Worm (Caenorhabditis elegans) whole organism, mixed stage, embryonic: ENCODE data around the gene pno-1.
A peak's percentile ranks its signal among the peaks of the same experiment; 100 is the strongest.

Source experiments
- M03D4.4 ChIP-seq: sonication (generic microtip); optimal IDR thresholded peaks from 2 replicates; lab custom pipeline; 2017; ENCODE audit warnings: mild to moderate bottlenecking, missing genetic modification characterization, missing compliant biosample characterization
- bed-3 ChIP-seq: fragments of 200-800 bp; sonication (Bioruptor generic); optimal IDR thresholded peaks from 3 replicates; lab custom pipeline; 2018; ENCODE audit warnings: mild to moderate bottlenecking, missing genetic modification characterization, moderate library complexity, missing compliant biosample characterization
- blmp-1 ChIP-seq: fragments of 150-350 bp; optimal IDR thresholded peaks from 2 replicates; lab custom pipeline; 2014; ENCODE audit warnings: missing biosample characterization, missing genetic modification characterization
- ceh-39 ChIP-seq: fragments of 150-350 bp; optimal IDR thresholded peaks from 2 replicates; lab custom pipeline; 2014; ENCODE audit warnings: missing biosample characterization, missing genetic modification characterization
- ceh-43 ChIP-seq: fragments of 200-800 bp; sonication (Bioruptor generic); optimal IDR thresholded peaks from 2 replicates; lab custom pipeline; 2018; ENCODE audit warnings: mild to moderate bottlenecking, missing genetic modification characterization, moderate library complexity, missing compliant biosample characterization
- ceh-83 ChIP-seq: fragments of 200-800 bp; sonication (Bioruptor generic); optimal IDR thresholded peaks from 2 replicates; lab custom pipeline; 2018; ENCODE audit warnings: mild to moderate bottlenecking, missing genetic modification characterization, missing compliant biosample characterization
- ces-1 ChIP-seq: fragments of 150-350 bp; optimal IDR thresholded peaks from 2 replicates; lab custom pipeline; 2014; ENCODE audit warnings: missing biosample characterization, missing genetic modification reagents, missing genetic modification characterization
- cnd-1 ChIP-seq: fragments of 200-800 bp; sonication (Bioruptor generic); optimal IDR thresholded peaks from 2 replicates; lab custom pipeline; 2018; ENCODE audit warnings: mild to moderate bottlenecking, missing genetic modification characterization, missing compliant biosample characterization
- drap-1 ChIP-seq: fragments of 200-800 bp; sonication (Bioruptor generic); optimal IDR thresholded peaks from 3 replicates; lab custom pipeline; 2018; ENCODE audit warnings: mild to moderate bottlenecking, missing genetic modification characterization, missing compliant biosample characterization
- elt-1 ChIP-seq: sonication (generic microtip); optimal IDR thresholded peaks from 2 replicates; lab custom pipeline; 2017; ENCODE audit warnings: missing genetic modification characterization, mild to moderate bottlenecking, missing compliant biosample characterization, antibody characterized with exemption, moderate library complexity, borderline replicate concordance; ENCODE audit not compliant: insufficient read depth
- elt-3 ChIP-seq: fragments of 150-350 bp; optimal IDR thresholded peaks from 2 replicates; lab custom pipeline; 2014; ENCODE audit warnings: missing biosample characterization, missing genetic modification characterization
- flh-1 ChIP-seq: fragments of 200-800 bp; sonication (Bioruptor generic); optimal IDR thresholded peaks from 2 replicates; lab custom pipeline; 2018; ENCODE audit warnings: mild to moderate bottlenecking, missing genetic modification characterization, moderate library complexity, missing compliant biosample characterization
- ham-2 ChIP-seq: fragments of 200-800 bp; sonication (Bioruptor generic); optimal IDR thresholded peaks from 2 replicates; lab custom pipeline; 2018; ENCODE audit warnings: mild to moderate bottlenecking, missing genetic modification characterization, missing compliant biosample characterization
- hlh-1 ChIP-seq: fragments of 150-350 bp; optimal IDR thresholded peaks from 2 replicates; lab custom pipeline; 2014; ENCODE audit warnings: missing biosample characterization, missing genetic modification reagents, missing genetic modification characterization
- lin-13 ChIP-seq: fragments of 150-350 bp; optimal IDR thresholded peaks from 2 replicates; lab custom pipeline; 2014; ENCODE audit warnings: missing biosample characterization, missing genetic modification characterization
- lin-32 ChIP-seq: fragments of 200-800 bp; sonication (Bioruptor generic); optimal IDR thresholded peaks from 2 replicates; lab custom pipeline; 2018; ENCODE audit warnings: mild to moderate bottlenecking, missing genetic modification characterization, missing compliant biosample characterization
- lsy-2 ChIP-seq: fragments of 150-350 bp; optimal IDR thresholded peaks from 2 replicates; lab custom pipeline; 2014; ENCODE audit warnings: missing biosample characterization, missing genetic modification characterization
- mab-5 ChIP-seq: fragments of 150-350 bp; optimal IDR thresholded peaks from 2 replicates; lab custom pipeline; 2014; ENCODE audit warnings: missing biosample characterization, missing genetic modification characterization
- mep-1 ChIP-seq: fragments of 150-350 bp; optimal IDR thresholded peaks from 2 replicates; lab custom pipeline; 2017; ENCODE audit warnings: missing biosample characterization, missing genetic modification reagents, missing genetic modification characterization, inconsistent platforms
- mls-2 ChIP-seq: sonication (generic microtip); optimal IDR thresholded peaks from 2 replicates; lab custom pipeline; 2016; ENCODE audit warnings: mild to moderate bottlenecking, missing genetic modification characterization, moderate library complexity, missing compliant biosample characterization
- nhr-12 ChIP-seq: fragments of 150-350 bp; optimal IDR thresholded peaks from 2 replicates; lab custom pipeline; 2014; ENCODE audit warnings: missing biosample characterization, missing genetic modification characterization
- nhr-2 ChIP-seq: fragments of 150-350 bp; optimal IDR thresholded peaks from 2 replicates; lab custom pipeline; 2014; ENCODE audit warnings: missing biosample characterization, missing genetic modification characterization
- nhr-237 ChIP-seq: fragments of 150-350 bp; optimal IDR thresholded peaks from 2 replicates; lab custom pipeline; 2014; ENCODE audit warnings: missing biosample characterization, missing genetic modification characterization
- nhr-28 ChIP-seq: fragments of 150-350 bp; optimal IDR thresholded peaks from 2 replicates; lab custom pipeline; 2014; ENCODE audit warnings: missing biosample characterization, missing genetic modification characterization
- nhr-76 ChIP-seq: sonication (generic microtip); optimal IDR thresholded peaks from 2 replicates; lab custom pipeline; 2017; ENCODE audit warnings: missing biosample characterization, missing genetic modification characterization
- pha-4 ChIP-seq: fragments of 150-350 bp; optimal IDR thresholded peaks from 2 replicates; lab custom pipeline; 2018; ENCODE audit warnings: missing biosample characterization, missing genetic modification reagents, missing genetic modification characterization
- snpc-4 ChIP-seq: fragments of 150-350 bp; optimal IDR thresholded peaks from 2 replicates; lab custom pipeline; 2014; ENCODE audit warnings: missing biosample characterization, missing genetic modification characterization
- sptf-1 ChIP-seq: sonication (generic microtip); optimal IDR thresholded peaks from 2 replicates; lab custom pipeline; 2017; ENCODE audit warnings: mild to moderate bottlenecking, missing genetic modification characterization, moderate library complexity, missing compliant biosample characterization
- tbx-8 ChIP-seq: fragments of 200-800 bp; sonication (Bioruptor generic); optimal IDR thresholded peaks from 2 replicates; lab custom pipeline; 2018; ENCODE audit warnings: mild to moderate bottlenecking, missing genetic modification characterization, moderate library complexity, missing compliant biosample characterization
- unc-120 ChIP-seq: sonication (generic microtip); optimal IDR thresholded peaks from 2 replicates; lab custom pipeline; 2017; ENCODE audit warnings: missing genetic modification characterization, missing compliant biosample characterization; ENCODE audit not compliant: poor library complexity, severe bottlenecking
- unc-39 ChIP-seq: fragments of 150-350 bp; optimal IDR thresholded peaks from 2 replicates; lab custom pipeline; 2014; ENCODE audit warnings: missing biosample characterization, missing genetic modification characterization
- unc-62 ChIP-seq: fragments of 150-350 bp; optimal IDR thresholded peaks from 2 replicates; lab custom pipeline; 2014; ENCODE audit warnings: missing biosample characterization, missing genetic modification reagents, missing genetic modification characterization
- zip-8 ChIP-seq: fragments of 150-350 bp; optimal IDR thresholded peaks from 2 replicates; lab custom pipeline; 2014; ENCODE audit warnings: missing biosample characterization, missing genetic modification characterization
- ztf-11 ChIP-seq: fragments of 150-350 bp; optimal IDR thresholded peaks from 2 replicates; lab custom pipeline; 2014; ENCODE audit warnings: missing biosample characterization, missing genetic modification characterization

The pno-1 gene

ce11 chrII:9713083-9713482, 29.6 kb downstream of the pno-1 start:
- TF ChIP-seq ceh-83 (peak; percentile 55), ceh-43 (GFP tag; lab: Kevin White, UChicago) (no peak)

- no peak for TF ChIP-seq ces-1 (GFP tag; lab: Kevin White, UChicago)
- no peak for TF ChIP-seq elt-3 (tag; lab: Kevin White, UChicago)
- no peak for TF ChIP-seq ztf-11 (tag; lab: Kevin White, UChicago)
- no peak for TF ChIP-seq hlh-1
- TF ChIP-seq nhr-12 (tag; lab: Kevin White, UChicago) = no peak
- TF ChIP-seq ham-2 = no peak
- TF ChIP-seq drap-1 = no peak
- TF ChIP-seq cnd-1 (tag; lab: Kevin White, UChicago) = no peak
- no peak for TF ChIP-seq ceh-43 (GFP tag; lab: Kevin White, UChicago)
- TF ChIP-seq mab-5 = no peak
- TF ChIP-seq mep-1 (tag; lab: Kevin White, UChicago) = no peak
- no peak for TF ChIP-seq mls-2 (tag; lab: Kevin White, UChicago)
- no peak for TF ChIP-seq nhr-28
- no peak for TF ChIP-seq bed-3 (GFP tag; lab: Kevin White, UChicago)
- no peak for TF ChIP-seq M03D4.4
- TF ChIP-seq unc-120 = no peak
- no peak for TF ChIP-seq flh-1 (GFP tag; lab: Kevin White, UChicago)
- TF ChIP-seq nhr-76 = no peak
These were observed 33.8 kb downstream of the pno-1 start, which contains the start of gene glt-5 for ce11 chrII:9708835-9709299. TSS of gene glt-5 (minus strand) at chrII:9708885.

ce11 chrII:9706207-9706606, 36.5 kb downstream of the pno-1 start, which contains the start of gene Y53C12A.3:
TSS of gene Y53C12A.3 (minus strand) at chrII:9706240.
- TF ChIP-seq nhr-28 = no peak
- no peak for TF ChIP-seq flh-1 (GFP tag; lab: Kevin White, UChicago)
- TF ChIP-seq ham-2 = no peak
- TF ChIP-seq bed-3 (GFP tag; lab: Kevin White, UChicago) = no peak
- TF ChIP-seq mep-1 (tag; lab: Kevin White, UChicago) = peak; percentile 31
- TF ChIP-seq sptf-1 (tag; lab: Kevin White, UChicago) = no peak
- no peak for TF ChIP-seq ztf-11 (tag; lab: Kevin White, UChicago)
- TF ChIP-seq M03D4.4 = no peak
- no peak for TF ChIP-seq mls-2 (tag; lab: Kevin White, UChicago)
- peak; percentile 29 for TF ChIP-seq ces-1 (GFP tag; lab: Kevin White, UChicago)
- TF ChIP-seq ceh-39 (tag; lab: Kevin White, UChicago) = no peak
- no peak for TF ChIP-seq lin-13 (tag; lab: Kevin White, UChicago)
- peak; percentile 43 for TF ChIP-seq nhr-237 (tag; lab: Kevin White, UChicago)
- no peak for TF ChIP-seq pha-4 (tag; lab: Kevin White, UChicago)
- no peak for TF ChIP-seq zip-8 (tag; lab: Kevin White, UChicago)
- TF ChIP-seq lin-32 (GFP tag; lab: Kevin White, UChicago) = no peak
- TF ChIP-seq nhr-12 (tag; lab: Kevin White, UChicago) = no peak
- no peak for TF ChIP-seq unc-120
- TF ChIP-seq ceh-43 (GFP tag; lab: Kevin White, UChicago) = no peak
- peak; percentile 51 for TF ChIP-seq lsy-2 (tag; lab: Kevin White, UChicago)
- no peak for TF ChIP-seq mab-5
- no peak for TF ChIP-seq unc-62
- TF ChIP-seq nhr-2 = peak; percentile 11
- TF ChIP-seq hlh-1 = no peak

- TF ChIP-seq pha-4 (tag; lab: Kevin White, UChicago) = no peak
- TF ChIP-seq elt-1 (tag; lab: Kevin White, UChicago) = no peak
- TF ChIP-seq lin-13 (tag; lab: Kevin White, UChicago) = no peak
- TF ChIP-seq sptf-1 (tag; lab: Kevin White, UChicago) = no peak
- TF ChIP-seq unc-120 = no peak
- TF ChIP-seq nhr-28 = no peak
- TF ChIP-seq snpc-4 (tag; lab: Kevin White, UChicago) = no peak
These were observed 37.9 kb downstream of the pno-1 start, which contains the start of gene Y53C12A.10 for ce11 chrII:9704746-9705145. TSS of gene Y53C12A.10 (minus strand) at chrII:9704846.

- TF ChIP-seq ham-2 (no peak), unc-39 (tag; lab: Kevin White, UChicago) (no peak), lin-13 (tag; lab: Kevin White, UChicago) (no peak), drap-1 (no peak), mab-5 (no peak), blmp-1 (tag; lab: Kevin White, UChicago) (no peak), unc-62 (no peak), ceh-83 (no peak), nhr-12 (tag; lab: Kevin White, UChicago) (no peak), nhr-2 (no peak), hlh-1 (no peak), sptf-1 (tag; lab: Kevin White, UChicago) (no peak), elt-3 (tag; lab: Kevin White, UChicago) (no peak), tbx-8 (no peak), snpc-4 (tag; lab: Kevin White, UChicago) (no peak), bed-3 (GFP tag; lab: Kevin White, UChicago) (no peak), unc-120 (no peak)
These were observed 39.1 kb downstream of the pno-1 start, which contains the start of gene mop-25.2 for ce11 chrII:9703601-9704000. TSS of gene mop-25.2 (minus strand) at chrII:9703701.
